Fruit fly (Drosophila melanogaster): Measurements from ENCODE around the gene hyx.
A peak's percentile ranks its signal among the peaks of the same experiment; 100 is the strongest.

Gene hyx

DNA sequence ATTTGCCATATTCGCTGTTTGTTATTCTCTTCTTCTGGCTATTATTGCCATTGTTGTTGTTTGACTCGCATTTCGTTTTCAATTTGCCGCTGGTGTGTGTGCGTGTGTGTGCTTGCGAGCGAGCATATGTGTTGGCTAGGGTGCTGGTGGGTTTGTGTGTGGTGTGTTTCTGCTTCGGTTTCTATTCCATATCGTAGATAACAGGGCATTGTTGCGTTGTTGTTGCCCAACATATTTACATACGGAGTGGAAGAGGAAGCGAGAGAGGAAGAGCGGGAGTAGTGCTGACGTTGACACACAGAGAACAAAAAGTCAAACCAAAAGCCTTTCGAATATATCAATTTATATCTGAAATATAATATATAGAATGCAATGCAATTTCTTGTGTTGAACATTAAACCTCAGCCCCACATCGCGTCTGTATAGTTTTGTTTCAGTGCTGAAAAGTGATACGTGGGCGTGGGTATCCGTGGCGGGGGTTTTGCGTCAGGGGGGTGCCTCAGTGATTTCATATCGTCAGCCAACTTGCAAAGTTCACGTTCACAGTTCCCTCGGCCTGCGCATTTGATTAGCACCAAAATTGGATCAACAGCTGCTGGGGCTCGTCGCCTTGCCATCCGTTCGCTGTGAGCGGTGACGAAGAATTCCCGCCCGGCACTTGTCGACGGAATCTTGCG, 16.0 kb downstream of the hyx start (continued):
- TF ChIP-seq vvl (GFP tag; IDR thresholded peaks at IDR 0.05) (no peak), ash1 (GFP tag; optimal IDR thresholded peaks at IDR 0.05) (no peak), CG8924 (tag; optimal IDR thresholded peaks at IDR 0.05) (peak; percentile 62), Gug (GFP tag; IDR thresholded peaks at IDR 0.05) (peak; percentile 79), cas (GFP tag; IDR thresholded peaks at IDR 0.05) (no peak), salm (tag; optimal IDR thresholded peaks at IDR 0.05) (peak; percentile 44), CG12659 (GFP tag; optimal IDR thresholded peaks at IDR 0.05) (peak; percentile 83), CG5180 (GFP tag; optimal IDR thresholded peaks at IDR 0.05) (peak; percentile 13), Xbp1 (GFP tag; optimal IDR thresholded peaks at IDR 0.05) (peak; percentile 81), Rx (GFP tag; IDR thresholded peaks at IDR 0.05) (no peak), abd-A (tag; optimal IDR thresholded peaks at IDR 0.05) (peak; percentile 95), Optix (GFP tag; IDR thresholded peaks at IDR 0.05) (no peak), CG3407 (GFP tag; optimal IDR thresholded peaks at IDR 0.05) (peak; percentile 58), CG15696 (tag; optimal IDR thresholded peaks at IDR 0.05) (peak; percentile 24), mld (GFP tag; IDR thresholded peaks at IDR 0.05; ENCODE audit: partially characterized antibody) (no peak), Hmx (GFP tag; optimal IDR thresholded peaks at IDR 0.05) (no peak), tup (GFP tag; optimal IDR thresholded peaks at IDR 0.05) (peak; percentile 54), CG11456 (GFP tag; IDR thresholded peaks at IDR 0.05) (no peak), CG11723 (GFP tag; optimal IDR thresholded peaks at IDR 0.05) (peak; percentile 20), grn (GFP tag; optimal IDR thresholded peaks at IDR 0.05) (no peak), CG9437 (GFP tag; optimal IDR thresholded peaks at IDR 0.05) (no peak), usp (GFP tag; optimal IDR thresholded peaks at IDR 0.05) (no peak), Sox100B (GFP tag; optimal IDR thresholded peaks at IDR 0.05) (peak; percentile 18), CG12391 (tag; optimal IDR thresholded peaks at IDR 0.05) (peak; percentile 78), tll (GFP tag; optimal IDR thresholded peaks at IDR 0.05) (peak in 1 of 2 experiments; percentile 51), phol (tag; optimal IDR thresholded peaks at IDR 0.05) (peak; percentile 65), Side (GFP tag; optimal IDR thresholded peaks at IDR 0.05) (no peak), nau (GFP tag; optimal IDR thresholded peaks at IDR 0.05) (peak; percentile 80), D (optimal IDR thresholded peaks at IDR 0.05) (no peak), D (GFP tag; optimal IDR thresholded peaks at IDR 0.05) (peak; percentile 58), Ssrp (tag; optimal IDR thresholded peaks at IDR 0.05) (peak; percentile 56), Fer1 (GFP tag; optimal IDR thresholded peaks at IDR 0.05) (peak; percentile 70), Med (GFP tag) (peak; percentile 0), CG7271 (tag; optimal IDR thresholded peaks at IDR 0.05) (peak; percentile 6), MTF-1 (GFP tag; optimal IDR thresholded peaks at IDR 0.05; ENCODE audit: borderline replicate concordance) (peak; percentile 40), CG14710 (tag; optimal IDR thresholded peaks at IDR 0.05) (peak; percentile 15), eyg (GFP tag; optimal IDR thresholded peaks at IDR 0.05) (no peak), CG4282 (GFP tag; optimal IDR thresholded peaks at IDR 0.05) (no peak), org-1 (GFP tag; optimal IDR thresholded peaks at IDR 0.05) (peak; percentile 34), Lhr (GFP tag; optimal IDR thresholded peaks at IDR 0.05) (no peak), CG10462 (GFP tag; optimal IDR thresholded peaks at IDR 0.05) (no peak), Dll (GFP tag; IDR thresholded peaks at IDR 0.05; ENCODE audit: partially characterized antibody) (no peak), dysf (GFP tag; IDR thresholded peaks at IDR 0.05) (no peak), Dek (tag; optimal IDR thresholded peaks at IDR 0.05) (peak; percentile 72), CG15073 (GFP tag; optimal IDR thresholded peaks at IDR 0.05) (peak; percentile 31), CG9817 (tag; optimal IDR thresholded peaks at IDR 0.05) (peak; percentile 72), bab2 (GFP tag; optimal IDR thresholded peaks at IDR 0.05) (no peak), CG8359 (GFP tag; optimal IDR thresholded peaks at IDR 0.05; ENCODE audit: borderline replicate concordance) (no peak), dmrt11E (tag; optimal IDR thresholded peaks at IDR 0.05) (peak; percentile 56)
